Worm (Caenorhabditis elegans) whole organism, young adult: ENCODE results near the gene Y42H9AR.5.

ENCODE experiments used
- F33H1.4 ChIP-seq: fragments of 200-800 bp; sonication (Bioruptor generic); IDR thresholded peaks from 2 replicates; pipeline ENCODE4 v1.3.6; 2022; ENCODE audit warnings: missing genetic modification reagents, missing genetic modification characterization, missing compliant biosample characterization
- F49E8.2 ChIP-seq: sonication (generic microtip); optimal IDR thresholded peaks from 3 replicates; lab custom pipeline; 2017; ENCODE audit warnings: missing genetic modification characterization, mild to moderate bottlenecking, missing compliant biosample characterization, antibody characterized with exemption, moderate library complexity; ENCODE audit not compliant: insufficient read depth
- T26A5.8 ChIP-seq: sonication (generic microtip); optimal IDR thresholded peaks from 2 replicates; lab custom pipeline; 2016; ENCODE audit warnings: missing genetic modification characterization, missing compliant biosample characterization
- Y79H2A.3 ChIP-seq: fragments of 200-800 bp; sonication (Bioruptor generic); conservative IDR thresholded peaks from 2 replicates; pipeline ENCODE4 v1.3.6; 2022; ENCODE audit warnings: missing genetic modification reagents, missing genetic modification characterization, missing compliant biosample characterization
- ccch-3 ChIP-seq: fragments of 200-800 bp; sonication (Bioruptor generic); optimal IDR thresholded peaks from 2 replicates; lab custom pipeline; 2018; ENCODE audit warnings: mild to moderate bottlenecking, missing genetic modification characterization, missing compliant biosample characterization
- ceh-100 ChIP-seq: fragments of 200-800 bp; sonication (Bioruptor generic); IDR thresholded peaks from 2 replicates; pipeline ENCODE4 v1.3.6; 2022; ENCODE audit warnings: missing genetic modification reagents, missing genetic modification characterization, missing compliant biosample characterization
- hlh-26 ChIP-seq: fragments of 200-800 bp; sonication (Bioruptor generic); conservative IDR thresholded peaks from 2 replicates; pipeline ENCODE4 v1.3.6; 2022; ENCODE audit warnings: missing genetic modification reagents, missing genetic modification characterization, missing compliant biosample characterization
- lsy-27 ChIP-seq: sonication (generic microtip); optimal IDR thresholded peaks from 2 replicates; lab custom pipeline; 2017; ENCODE audit warnings: missing genetic modification characterization, mild to moderate bottlenecking, missing compliant biosample characterization, antibody characterized with exemption, missing genotype, borderline replicate concordance; ENCODE audit not compliant: insufficient read depth
- mxl-1 ChIP-seq: sonication (generic microtip); optimal IDR thresholded peaks from 2 replicates; lab custom pipeline; 2016; ENCODE audit warnings: missing genetic modification characterization, missing compliant biosample characterization
- pbrm-1 ChIP-seq: fragments of 200-800 bp; sonication (Bioruptor generic); IDR thresholded peaks from 2 replicates; pipeline ENCODE4 v1.3.6; 2022; ENCODE audit warnings: missing genetic modification reagents, missing genetic modification characterization, missing compliant biosample characterization

- TF ChIP-seq mxl-1 (no peak), F33H1.4 (GFP tag; lab: Robert Waterston, UW) (no peak), ccch-3 (no peak), lsy-27 (tag; lab: Kevin White, UChicago) (no peak), F49E8.2 (no peak), T26A5.8 (no peak), ceh-100 (GFP tag; lab: Robert Waterston, UW) (no peak), pbrm-1 (GFP tag; lab: Robert Waterston, UW) (no peak), hlh-26 (GFP tag; lab: Robert Waterston, UW) (no peak), Y79H2A.3 (GFP tag; lab: Robert Waterston, UW) (no peak)
Observed at ce11 chrIV:8080782-8081181, 21.5 kb upstream of the Y42H9AR.5 start.
